Fruit fly (Drosophila melanogaster): ENCODE results near the gene CG7900.

The CG7900 gene

dm6 chr3R:8140628-8141372 lies 46.9 kb downstream of the CG7900 start (continued):
- TF ChIP-seq CG1529 (GFP tag; optimal IDR thresholded peaks at IDR 0.05) (no peak), CG6791 (GFP tag; IDR thresholded peaks at IDR 0.05; ENCODE audit: partially characterized antibody) (peak; percentile 91), CG30020 (tag; optimal IDR thresholded peaks at IDR 0.05) (no peak), bbx (GFP tag; IDR thresholded peaks at IDR 0.05; ENCODE audit: partially characterized antibody) (peak; percentile 87), CG8944 (GFP tag; optimal IDR thresholded peaks at IDR 0.05) (no peak), Doc2 (GFP tag; IDR thresholded peaks at IDR 0.05) (no peak), sug (tag; optimal IDR thresholded peaks at IDR 0.05) (no peak), sob (GFP tag; IDR thresholded peaks at IDR 0.05) (no peak), Sry-β (GFP tag; optimal IDR thresholded peaks at IDR 0.05) (no peak)

- TF ChIP-seq CG1529 (GFP tag; optimal IDR thresholded peaks at IDR 0.05) (no peak), HLHmδ (GFP tag; optimal IDR thresholded peaks at IDR 0.05) (no peak), lbe (GFP tag; optimal IDR thresholded peaks at IDR 0.05) (peak; percentile 60), CG11560 (tag; IDR thresholded peaks at IDR 0.05) (no peak)
These were observed 48.2 kb downstream of the CG7900 start for dm6 chr3R:8142113-8142512.

dm6 chr3R:8145764-8146163 lies 51.8 kb downstream of the CG7900 start:
- TF ChIP-seq CG13424 (tag; optimal IDR thresholded peaks at IDR 0.05): no peak
- TF ChIP-seq CG6689 (GFP tag; IDR thresholded peaks at IDR 0.05): no peak
- TF ChIP-seq CG5180 (GFP tag; optimal IDR thresholded peaks at IDR 0.05): no peak
- no peak for TF ChIP-seq CG7271 (tag; optimal IDR thresholded peaks at IDR 0.05)
- peak; percentile 29; the same call in 1 of the 2 replicates for TF ChIP-seq vvl (GFP tag; IDR thresholded peaks at IDR 0.05)
- no peak for TF ChIP-seq maf-S (GFP tag; optimal IDR thresholded peaks at IDR 0.05)
- TF ChIP-seq Nf-YB (GFP tag; optimal IDR thresholded peaks at IDR 0.05): peak; percentile 83
- TF ChIP-seq CG8388 (GFP tag; optimal IDR thresholded peaks at IDR 0.05): no peak
- no peak for TF ChIP-seq Nf-YA (GFP tag; IDR thresholded peaks at IDR 0.05)
- no peak for TF ChIP-seq CG5245 (GFP tag; optimal IDR thresholded peaks at IDR 0.05)
- peak; percentile 17 for TF ChIP-seq abd-A (tag; optimal IDR thresholded peaks at IDR 0.05)
- 0 out of 2 replicates have a peak, but pooled peaks have one; percentile 30 for TF ChIP-seq Awh (GFP tag; IDR thresholded peaks at IDR 0.05)
- TF ChIP-seq Nf-YC (tag; optimal IDR thresholded peaks at IDR 0.05): peak; percentile 30
- TF ChIP-seq dmrt99B (tag; optimal IDR thresholded peaks at IDR 0.05): no peak
- TF ChIP-seq CG4360 (GFP tag; IDR thresholded peaks at IDR 0.05): 0 out of 2 replicates have a peak, but pooled peaks have one; percentile 37
- peak; percentile 21 for TF ChIP-seq oc (tag; optimal IDR thresholded peaks at IDR 0.05)
- peak; percentile 95 for TF ChIP-seq grn (GFP tag; optimal IDR thresholded peaks at IDR 0.05)
- no peak for TF ChIP-seq Stat92E (GFP tag; optimal IDR thresholded peaks at IDR 0.05)
- TF ChIP-seq trh (GFP tag; optimal IDR thresholded peaks at IDR 0.05): no peak
- TF ChIP-seq bigmax (GFP tag; optimal IDR thresholded peaks at IDR 0.05): no peak
- TF ChIP-seq pho (GFP tag; optimal IDR thresholded peaks at IDR 0.05): no peak
- no peak for TF ChIP-seq CG13775 (GFP tag; optimal IDR thresholded peaks at IDR 0.05)

dm6 chr3R:8146892-8147384 lies 53.0 kb downstream of the CG7900 start:
- TF ChIP-seq Atf6 (GFP tag; IDR thresholded peaks at IDR 0.05) (no peak), CG2199 (GFP tag; IDR thresholded peaks at IDR 0.05) (peak; percentile 98), CG3163 (GFP tag; optimal IDR thresholded peaks at IDR 0.05) (no peak), CG11695 (GFP tag; IDR thresholded peaks at IDR 0.05) (no peak), nmo (GFP tag; optimal IDR thresholded peaks at IDR 0.05) (no peak), Med (GFP tag) (peak; percentile 19), Sin3A (optimal IDR thresholded peaks at IDR 0.05) (no peak), CG13424 (tag; optimal IDR thresholded peaks at IDR 0.05) (no peak), chinmo (GFP tag; IDR thresholded peaks at IDR 0.05; ENCODE audit: partially characterized antibody) (0 out of 4 replicates have a peak, but pooled peaks have one; percentile 42), kni (GFP tag; optimal IDR thresholded peaks at IDR 0.05) (peak; percentile 45), CG2889 (GFP tag; IDR thresholded peaks at IDR 0.05) (no peak), CG5953 (GFP tag; IDR thresholded peaks at IDR 0.05) (no peak), onecut (GFP tag; IDR thresholded peaks at IDR 0.05) (no peak), CG17361 (GFP tag; IDR thresholded peaks at IDR 0.05) (no peak)

Data from whole organism, embryonic.